Worm (Caenorhabditis elegans) whole organism, early embryonic: ENCODE measurements around the gene F43E2.1.

ENCODE experiments used
- ama-1 ChIP-seq: fragments of 150-350 bp; optimal IDR thresholded peaks from 2 replicates; lab custom pipeline; 2014
- ceh-13 ChIP-seq: fragments of 200-800 bp; sonication (Bioruptor generic); optimal IDR thresholded peaks from 2 replicates; lab custom pipeline; 2018; ENCODE audit warnings: mild to moderate bottlenecking, missing genetic modification characterization, missing compliant biosample characterization
- ceh-36 ChIP-seq: sonication (generic microtip); optimal IDR thresholded peaks from 2 replicates; lab custom pipeline; 2016; ENCODE audit warnings: missing genetic modification characterization, inconsistent platforms, missing compliant biosample characterization
- flt-1 ChIP-seq: fragments of 200-800 bp; sonication (Bioruptor generic); IDR thresholded peaks from 2 replicates; pipeline ENCODE4 v1.3.6; 2022; ENCODE audit warnings: missing genetic modification characterization, missing compliant biosample characterization
- hmbx-1 ChIP-seq: sonication (generic microtip); optimal IDR thresholded peaks from 2 replicates; lab custom pipeline; 2016; ENCODE audit warnings: mild to moderate bottlenecking, missing genetic modification characterization, missing compliant biosample characterization
- hmg-4 ChIP-seq: fragments of 200-800 bp; sonication (Bioruptor generic); optimal IDR thresholded peaks from 2 replicates; lab custom pipeline; 2018; ENCODE audit warnings: mild to moderate bottlenecking, missing genetic modification characterization, missing compliant biosample characterization
- hnd-1 ChIP-seq: sonication (generic microtip); optimal IDR thresholded peaks from 2 replicates; lab custom pipeline; 2016; ENCODE audit warnings: missing genetic modification characterization, missing compliant biosample characterization
- pes-1 ChIP-seq: fragments of 200-800 bp; sonication (Bioruptor generic); IDR thresholded peaks from 2 replicates; pipeline ENCODE4 v1.3.6; 2022; ENCODE audit warnings: missing genetic modification reagents, missing genetic modification characterization, missing compliant biosample characterization
- scrt-1 ChIP-seq: fragments of 200-800 bp; sonication (Bioruptor generic); IDR thresholded peaks from 2 replicates; pipeline ENCODE4 v1.3.6; 2022; ENCODE audit warnings: missing genetic modification characterization, missing compliant biosample characterization
- sea-1 ChIP-seq: fragments of 200-800 bp; sonication (Bioruptor generic); conservative IDR thresholded peaks from 2 replicates; pipeline ENCODE4 v1.3.6; 2022; ENCODE audit warnings: missing genetic modification characterization, missing compliant biosample characterization
- tbx-11 ChIP-seq: fragments of 200-800 bp; sonication (Bioruptor generic); IDR thresholded peaks from 2 replicates; pipeline ENCODE4 v1.3.6; 2022; ENCODE audit warnings: missing genetic modification characterization, missing compliant biosample characterization
- tra-4 ChIP-seq: sonication (generic microtip); optimal IDR thresholded peaks from 2 replicates; lab custom pipeline; 2017; ENCODE audit warnings: missing genetic modification characterization, missing compliant biosample characterization

DNA sequence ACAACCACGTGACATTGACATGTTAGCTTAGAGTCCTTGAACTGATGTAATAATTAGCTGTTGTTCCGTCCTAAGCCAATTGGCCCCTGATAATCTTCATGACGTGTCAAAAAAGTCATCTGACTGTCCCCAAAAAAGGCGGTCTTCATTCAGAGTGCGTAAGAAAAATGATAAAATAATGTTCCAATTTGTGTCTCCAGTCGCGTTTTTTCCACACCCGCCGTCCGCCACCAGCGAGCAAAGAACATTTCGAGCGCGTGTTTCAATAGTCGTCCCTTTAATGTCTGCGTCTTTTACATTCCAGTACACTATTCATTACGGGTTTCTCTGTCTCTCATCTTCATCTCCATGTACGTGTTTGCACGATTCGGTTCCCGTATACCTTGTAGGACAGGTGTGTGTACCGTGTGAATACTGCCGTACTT lies 37.6 kb upstream of the F43E2.1 start:
- TF ChIP-seq pes-1 (GFP tag; lab: Robert Waterston, UW) (no peak), scrt-1 (no peak), tbx-11 (GFP tag; lab: Robert Waterston, UW) (no peak), flt-1 (GFP tag; lab: Robert Waterston, UW) (no peak), ceh-36 (tag; lab: Kevin White, UChicago) (no peak), ama-1 (lab: Kevin White, UChicago) (no peak), hmg-4 (no peak), hmbx-1 (tag; lab: Kevin White, UChicago) (no peak), sea-1 (GFP tag; lab: Robert Waterston, UW) (no peak), tra-4 (tag; lab: Kevin White, UChicago) (no peak), ceh-13 (GFP tag; lab: Kevin White, UChicago) (no peak), hnd-1 (tag; lab: Kevin White, UChicago) (no peak)
